Worm (Caenorhabditis elegans) whole organism, young adult: ENCODE data around the gene K09F6.3.
"Not testable (repeated sequence)": the region's sequence is repeated elsewhere in the genome, so short reads cannot be mapped to it uniquely, and the experiment has no call there.

ENCODE experiments used
- C06A6.2 ChIP-seq: fragments of 200-800 bp; sonication (Bioruptor generic); conservative IDR thresholded peaks from 2 replicates; pipeline ENCODE4 v1.3.6; 2022; ENCODE audit warnings: missing genetic modification characterization, missing compliant biosample characterization
- F55B11.4 ChIP-seq: sonication (generic microtip); optimal IDR thresholded peaks from 2 replicates; lab custom pipeline; 2016; ENCODE audit warnings: missing compliant biosample characterization, missing genetic modification characterization, borderline replicate concordance; ENCODE audit not compliant: insufficient read depth
- K12H6.12 ChIP-seq: fragments of 200-800 bp; sonication (Bioruptor generic); optimal IDR thresholded peaks from 2 replicates; lab custom pipeline; 2018; ENCODE audit warnings: mild to moderate bottlenecking, missing genetic modification characterization, missing compliant biosample characterization
- T07F8.4 ChIP-seq: sonication (generic microtip); optimal IDR thresholded peaks from 2 replicates; lab custom pipeline; 2016; ENCODE audit warnings: mild to moderate bottlenecking, missing genetic modification characterization, moderate library complexity, missing compliant biosample characterization
- Y56A3A.18 ChIP-seq: fragments of 200-800 bp; sonication (Bioruptor generic); IDR thresholded peaks from 2 replicates; pipeline ENCODE4 v1.3.6; 2022; ENCODE audit warnings: missing genetic modification reagents, missing genetic modification characterization, missing compliant biosample characterization
- Y79H2A.3 ChIP-seq: fragments of 200-800 bp; sonication (Bioruptor generic); conservative IDR thresholded peaks from 2 replicates; pipeline ENCODE4 v1.3.6; 2022; ENCODE audit warnings: missing genetic modification reagents, missing genetic modification characterization, missing compliant biosample characterization
- ZK185.1 ChIP-seq: sonication (generic microtip); optimal IDR thresholded peaks from 2 replicates; lab custom pipeline; 2016; ENCODE audit warnings: mild to moderate bottlenecking, missing genetic modification characterization, missing compliant biosample characterization; ENCODE audit not compliant: poor library complexity, severe bottlenecking
- ama-1 ChIP-seq, 3 experiments: fragments of 150-350 bp in 1 of 3; sonication (generic microtip) in 2 of 3; optimal IDR thresholded peaks; 2 replicates each; lab custom pipeline; 2014 to 2018; ENCODE audit warnings: missing biosample characterization in 2 of 3, missing genetic modification characterization in 2 of 3, missing genetic modification reagents in 2 of 3
- aptf-3 ChIP-seq: fragments of 200-800 bp; sonication (Bioruptor generic); IDR thresholded peaks from 2 replicates; pipeline ENCODE4 v1.3.6; 2022; ENCODE audit warnings: missing genetic modification characterization, missing compliant biosample characterization
- atf-7 ChIP-seq: sonication (generic microtip); optimal IDR thresholded peaks from 2 replicates; lab custom pipeline; 2017; ENCODE audit warnings: mild to moderate bottlenecking, missing genetic modification characterization, missing compliant biosample characterization
- attf-3 ChIP-seq: fragments of 200-800 bp; sonication (Bioruptor generic); conservative IDR thresholded peaks from 2 replicates; pipeline ENCODE4 v1.3.6; 2022; ENCODE audit warnings: missing genetic modification reagents, missing genetic modification characterization, missing compliant biosample characterization
- cebp-1 ChIP-seq, 2 experiments: fragments of 200-800 bp in 1 of 2; sonication (Bioruptor generic) in 1 of 2; sonication (generic microtip) in 1 of 2; IDR thresholded peaks in 1 of 2; optimal IDR thresholded peaks in 1 of 2; 2 replicates each; pipeline versions ENCODE4 v1.3.6 to Lab custom; 2017 to 2022; ENCODE audit warnings: missing compliant biosample characterization in 2 of 2, missing genetic modification characterization in 2 of 2, mild to moderate bottlenecking in 1 of 2, missing genetic modification reagents in 1 of 2, moderate library complexity in 1 of 2
- cebp-2 ChIP-seq: fragments of 200-800 bp; sonication (Bioruptor generic); IDR thresholded peaks from 2 replicates; pipeline ENCODE4 v1.3.6; 2022; ENCODE audit warnings: missing genetic modification characterization, missing compliant biosample characterization
- ceh-40 ChIP-seq: fragments of 200-800 bp; sonication (Bioruptor generic); IDR thresholded peaks from 2 replicates; pipeline ENCODE4 v1.3.6; 2022; ENCODE audit warnings: missing genetic modification characterization, missing compliant biosample characterization
- ceh-79 ChIP-seq: sonication (generic microtip); optimal IDR thresholded peaks from 2 replicates; lab custom pipeline; 2017; ENCODE audit warnings: mild to moderate bottlenecking, missing genetic modification characterization, missing compliant biosample characterization
- ceh-91 ChIP-seq: fragments of 200-800 bp; sonication (Bioruptor generic); IDR thresholded peaks from 2 replicates; pipeline ENCODE4 v1.3.6; 2022; ENCODE audit warnings: missing genetic modification reagents, missing genetic modification characterization, missing compliant biosample characterization
- efl-1 ChIP-seq: fragments of 150-350 bp; optimal IDR thresholded peaks from 2 replicates; lab custom pipeline; 2014; ENCODE audit warnings: missing biosample characterization, missing genetic modification reagents, missing genetic modification characterization
- egl-44 ChIP-seq: fragments of 200-800 bp; sonication (Bioruptor generic); IDR thresholded peaks from 2 replicates; pipeline ENCODE4 v1.3.6; 2022; ENCODE audit warnings: missing genetic modification reagents, missing genetic modification characterization, missing compliant biosample characterization
- ets-4 ChIP-seq: fragments of 200-800 bp; sonication (Bioruptor generic); optimal IDR thresholded peaks from 2 replicates; lab custom pipeline; 2018; ENCODE audit warnings: mild to moderate bottlenecking, missing genetic modification characterization, missing compliant biosample characterization
- fkh-3 ChIP-seq: sonication (generic microtip); optimal IDR thresholded peaks from 2 replicates; lab custom pipeline; 2016; ENCODE audit warnings: mild to moderate bottlenecking, missing genetic modification characterization, missing compliant biosample characterization
- lin-26 ChIP-seq: fragments of 200-800 bp; sonication (Bioruptor generic); IDR thresholded peaks from 2 replicates; pipeline ENCODE4 v1.3.6; 2022; ENCODE audit warnings: missing genetic modification reagents, missing genetic modification characterization, missing compliant biosample characterization
- lin-40 ChIP-seq: sonication (generic microtip); optimal IDR thresholded peaks from 2 replicates; lab custom pipeline; 2016; ENCODE audit warnings: missing genetic modification characterization, mild to moderate bottlenecking, missing compliant biosample characterization, missing genotype, missing genetic modification reagents
- mcd-1 ChIP-seq: fragments of 200-800 bp; sonication (Bioruptor generic); IDR thresholded peaks from 2 replicates; pipeline ENCODE4 v1.3.6; 2022; ENCODE audit warnings: missing genetic modification reagents, missing genetic modification characterization, missing compliant biosample characterization
- mes-4 ChIP-seq: sonication (generic microtip); optimal IDR thresholded peaks from 2 replicates; lab custom pipeline; 2016; ENCODE audit warnings: missing genotype, missing genetic modification characterization, missing compliant biosample characterization
- mxl-1 ChIP-seq: sonication (generic microtip); optimal IDR thresholded peaks from 2 replicates; lab custom pipeline; 2016; ENCODE audit warnings: missing genetic modification characterization, missing compliant biosample characterization
- nhr-179 ChIP-seq: sonication (generic microtip); optimal IDR thresholded peaks from 2 replicates; lab custom pipeline; 2016; ENCODE audit warnings: mild to moderate bottlenecking, missing genetic modification characterization, missing compliant biosample characterization
- nhr-80 ChIP-seq: sonication (generic microtip); optimal IDR thresholded peaks from 2 replicates; lab custom pipeline; 2016; ENCODE audit warnings: missing genetic modification characterization, missing compliant biosample characterization
- nhr-90 ChIP-seq: sonication (generic microtip); optimal IDR thresholded peaks from 2 replicates; lab custom pipeline; 2016; ENCODE audit warnings: missing genotype, mild to moderate bottlenecking, missing genetic modification characterization, missing compliant biosample characterization
- repo-1 ChIP-seq: sonication (generic microtip); optimal IDR thresholded peaks from 2 replicates; lab custom pipeline; 2017; ENCODE audit warnings: mild to moderate bottlenecking, missing genetic modification characterization, missing compliant biosample characterization
- snpc-4 ChIP-seq, 5 experiments: fragments of 150-350 bp in 1 of 5; sonication (generic microtip) in 4 of 5; optimal IDR thresholded peaks; 2 replicates each; lab custom pipeline; 2014 to 2018; ENCODE audit warnings: missing genetic modification characterization in 5 of 5, missing biosample characterization in 3 of 5, antibody characterized with exemption in 2 of 5, mild to moderate bottlenecking in 2 of 5, missing compliant biosample characterization in 2 of 5, missing genotype in 2 of 5, moderate library complexity in 2 of 5, missing genetic modification reagents in 1 of 5
- sptf-2 ChIP-seq: fragments of 200-800 bp; sonication (Bioruptor generic); optimal IDR thresholded peaks from 2 replicates; lab custom pipeline; 2018; ENCODE audit warnings: mild to moderate bottlenecking, missing genetic modification characterization, missing compliant biosample characterization
- zfh-2 ChIP-seq: fragments of 200-800 bp; sonication (Bioruptor generic); conservative IDR thresholded peaks from 2 replicates; pipeline ENCODE4 v1.3.6; 2022; ENCODE audit warnings: missing genetic modification reagents, missing genetic modification characterization, missing compliant biosample characterization
- ztf-26 ChIP-seq: sonication (generic microtip); optimal IDR thresholded peaks from 2 replicates; lab custom pipeline; 2017; ENCODE audit warnings: missing genetic modification characterization, missing compliant biosample characterization
- ztf-28 ChIP-seq: fragments of 200-800 bp; sonication (Bioruptor generic); IDR thresholded peaks from 2 replicates; pipeline ENCODE4 v1.3.6; 2022; ENCODE audit warnings: missing genetic modification reagents, missing genetic modification characterization, missing compliant biosample characterization
- ztf-6 ChIP-seq: fragments of 200-800 bp; sonication (Bioruptor generic); IDR thresholded peaks from 2 replicates; pipeline ENCODE4 v1.3.6; 2022; ENCODE audit warnings: missing genetic modification reagents, missing genetic modification characterization, missing compliant biosample characterization

K09F6.3 gene

ce11 chrII:2282599-2282998 is 27.6 kb downstream of the K09F6.3 start, which contains the start of gene K09F6.9:
Gene K09F6.9, minus strand, starts transcription at chrII:2282699.
- TF ChIP-seq cebp-1 (GFP tag; IDR thresholded peaks at IDR 0.05; lab: Robert Waterston, UW); cebp-1 (tag; optimal IDR thresholded peaks at IDR 0.05; lab: Kevin White, UChicago); mcd-1 (GFP tag; lab: Robert Waterston, UW); lin-40 (tag; lab: Kevin White, UChicago): not testable (repeated sequence)

- TF ChIP-seq F55B11.4 (tag; lab: Kevin White, UChicago) = no peak
- TF ChIP-seq attf-3 = no peak
- no peak for TF ChIP-seq ztf-6
- TF ChIP-seq zfh-2 (GFP tag; lab: Robert Waterston, UW) = 0 out of 2 replicates have a peak, but pooled peaks have one; percentile 26
- no peak for TF ChIP-seq egl-44
- no peak for TF ChIP-seq lin-26 (GFP tag; lab: Robert Waterston, UW)
- TF ChIP-seq ztf-28 (GFP tag; lab: Robert Waterston, UW) = no peak
These were observed 29.7 kb downstream of the K09F6.3 start for ce11 chrII:2284703-2285102.

ce11 chrII:2288798-2289197 is 33.8 kb downstream of the K09F6.3 start, which contains the start of the genes K09F6.10 and K09F6.13:
Gene K09F6.10, minus strand, starts transcription at chrII:2288883.
Gene K09F6.13, plus strand, starts transcription at chrII:2289114.
- TF ChIP-seq nhr-179 (tag; lab: Kevin White, UChicago) (no peak), cebp-1 (GFP tag; IDR thresholded peaks at IDR 0.05; lab: Robert Waterston, UW) (peak; percentile 80), cebp-1 (tag; optimal IDR thresholded peaks at IDR 0.05; lab: Kevin White, UChicago) (peak; percentile 91)

- TF ChIP-seq lin-40 (tag; lab: Kevin White, UChicago) = no peak
- no peak for TF ChIP-seq nhr-90
- TF ChIP-seq K12H6.12 (tag; lab: Kevin White, UChicago) = peak; percentile 18
- peak; percentile 94 for TF ChIP-seq cebp-1 (GFP tag; IDR thresholded peaks at IDR 0.05; lab: Robert Waterston, UW)
- TF ChIP-seq cebp-1 (tag; optimal IDR thresholded peaks at IDR 0.05; lab: Kevin White, UChicago) = peak; percentile 99
These were observed 34.5 kb downstream of the K09F6.3 start for ce11 chrII:2289441-2289840.

ce11 chrII:2292027-2292426 is 37.1 kb downstream of the K09F6.3 start, which contains the start of gene K09F6.7:
Gene K09F6.7, minus strand, starts transcription at chrII:2292127.
- TF ChIP-seq efl-1 (no peak), ceh-40 (no peak), ceh-91 (GFP tag; lab: Robert Waterston, UW) (no peak), ama-1 (optimal IDR thresholded peaks at IDR 0.05; lab: Kevin White, UChicago) (no peak), ama-1 (GFP tag; optimal IDR thresholded peaks at IDR 0.05; lab: Kevin White, UChicago) (no peak), lin-26 (GFP tag; lab: Robert Waterston, UW) (no peak), ets-4 (GFP tag; lab: Kevin White, UChicago) (no peak), fkh-3 (no peak)

ce11 chrII:2292549-2292948 is 37.6 kb downstream of the K09F6.3 start:
- TF ChIP-seq Y56A3A.18 (GFP tag; lab: Robert Waterston, UW) (no peak), nhr-80 (tag; lab: Kevin White, UChicago) (peak; percentile 48)

ce11 chrII:2295817-2296315 is 40.9 kb downstream of the K09F6.3 start, which contains the start of gene fbxc-25:
Gene fbxc-25, minus strand, starts transcription at chrII:2296265.
- TF ChIP-seq ZK185.1 (tag; lab: Kevin White, UChicago) = no peak
- no peak for TF ChIP-seq Y79H2A.3 (GFP tag; lab: Robert Waterston, UW)
- no peak for TF ChIP-seq aptf-3
- TF ChIP-seq mes-4 = no peak
- TF ChIP-seq ztf-6 = no peak
- no peak for TF ChIP-seq C06A6.2 (GFP tag; lab: Robert Waterston, UW)
- TF ChIP-seq T07F8.4 (tag; lab: Kevin White, UChicago) = no peak
- TF ChIP-seq ceh-79 (tag; lab: Kevin White, UChicago) = no peak
- TF ChIP-seq snpc-4 (GFP tag; optimal IDR thresholded peaks at IDR 0.05; lab: Kevin White, UChicago) = no peak
- TF ChIP-seq snpc-4 (tag; optimal IDR thresholded peaks at IDR 0.05; lab: Kevin White, UChicago) = no peak
- no peak for TF ChIP-seq sptf-2
- TF ChIP-seq atf-7 (tag; lab: Kevin White, UChicago) = no peak
- TF ChIP-seq nhr-90 = no peak
- no peak for TF ChIP-seq ama-1 (optimal IDR thresholded peaks at IDR 0.05; lab: Kevin White, UChicago)
- no peak for TF ChIP-seq ama-1 (GFP tag; optimal IDR thresholded peaks at IDR 0.05; lab: Kevin White, UChicago)
- no peak for TF ChIP-seq cebp-2
- no peak for TF ChIP-seq repo-1
- TF ChIP-seq ztf-26 (tag; lab: Kevin White, UChicago) = no peak
- no peak for TF ChIP-seq mxl-1 (tag; lab: Kevin White, UChicago)
